Worm (Caenorhabditis elegans): ENCODE measurements around the gene ZK792.4.

DNA sequence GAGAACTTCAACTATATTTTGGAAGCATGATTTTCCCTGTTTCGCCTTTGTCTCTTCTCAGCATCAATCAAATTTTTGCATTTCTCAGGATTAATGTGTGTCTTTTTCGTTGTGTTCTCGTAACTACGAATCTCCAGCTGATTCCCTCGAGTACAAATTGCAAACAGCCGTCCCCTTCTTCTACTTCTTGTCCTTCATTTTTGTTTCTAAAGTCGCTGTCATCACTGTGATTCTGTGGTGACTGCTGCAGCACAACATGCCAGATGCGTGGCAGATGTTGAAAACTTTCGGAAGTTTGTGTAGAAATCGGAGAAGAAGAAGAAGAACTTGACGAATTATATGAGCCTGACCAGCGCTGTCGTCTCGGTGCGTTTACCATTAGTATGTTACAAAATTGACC is 31.5 kb upstream of the ZK792.4 start:
- no peak for TF ChIP-seq med-1 (GFP tag; optimal IDR thresholded peaks at IDR 0.05; ENCODE audit: insufficient read depth)
- TF ChIP-seq tab-1 (GFP tag; IDR thresholded peaks at IDR 0.05) = no peak
